Worm (Caenorhabditis elegans) whole organism, midembryonic: ENCODE data around the gene nta-1.

ENCODE experiments used
- T22C8.4 ChIP-seq: fragments of 200-800 bp; sonication (Bioruptor generic); IDR thresholded peaks from 2 replicates; pipeline ENCODE4 v1.3.6; 2022; ENCODE audit warnings: missing genetic modification characterization, missing compliant biosample characterization
- cog-1 ChIP-seq: sonication (generic microtip); optimal IDR thresholded peaks from 2 replicates; lab custom pipeline; 2016; ENCODE audit warnings: missing genetic modification characterization, missing compliant biosample characterization
- flt-1 ChIP-seq: fragments of 200-800 bp; sonication (Bioruptor generic); IDR thresholded peaks from 2 replicates; pipeline ENCODE4 v1.3.6; 2022; ENCODE audit warnings: missing genetic modification characterization, missing compliant biosample characterization
- klf-2 ChIP-seq: fragments of 200-800 bp; sonication (Bioruptor generic); conservative IDR thresholded peaks from 2 replicates; pipeline ENCODE4 v1.3.6; 2022; ENCODE audit warnings: missing genetic modification reagents, missing genetic modification characterization, missing compliant biosample characterization
- med-1 ChIP-seq: sonication (generic microtip); optimal IDR thresholded peaks from 2 replicates; lab custom pipeline; 2017; ENCODE audit warnings: missing genetic modification characterization, mild to moderate bottlenecking, missing compliant biosample characterization, antibody characterized with exemption, missing genetic modification reagents; ENCODE audit not compliant: insufficient read depth
- ref-1 ChIP-seq: fragments of 200-800 bp; sonication (Bioruptor generic); conservative IDR thresholded peaks from 2 replicates; pipeline ENCODE4 v1.3.6; 2022; ENCODE audit warnings: missing genetic modification reagents, missing genetic modification characterization, missing compliant biosample characterization
- tab-1 ChIP-seq: fragments of 200-800 bp; sonication (Bioruptor generic); IDR thresholded peaks from 2 replicates; pipeline ENCODE4 v1.3.6; 2022; ENCODE audit warnings: missing genetic modification characterization, missing compliant biosample characterization
- ztf-23 ChIP-seq: fragments of 200-800 bp; sonication (Bioruptor generic); IDR thresholded peaks from 2 replicates; pipeline ENCODE4 v1.3.6; 2022; ENCODE audit warnings: missing genetic modification reagents, missing genetic modification characterization, missing compliant biosample characterization
- ztf-29 ChIP-seq: fragments of 200-800 bp; sonication (Bioruptor generic); IDR thresholded peaks from 2 replicates; pipeline ENCODE4 v1.3.6; 2022; ENCODE audit warnings: missing genetic modification reagents, missing genetic modification characterization, missing compliant biosample characterization

The nta-1 gene

DNA sequence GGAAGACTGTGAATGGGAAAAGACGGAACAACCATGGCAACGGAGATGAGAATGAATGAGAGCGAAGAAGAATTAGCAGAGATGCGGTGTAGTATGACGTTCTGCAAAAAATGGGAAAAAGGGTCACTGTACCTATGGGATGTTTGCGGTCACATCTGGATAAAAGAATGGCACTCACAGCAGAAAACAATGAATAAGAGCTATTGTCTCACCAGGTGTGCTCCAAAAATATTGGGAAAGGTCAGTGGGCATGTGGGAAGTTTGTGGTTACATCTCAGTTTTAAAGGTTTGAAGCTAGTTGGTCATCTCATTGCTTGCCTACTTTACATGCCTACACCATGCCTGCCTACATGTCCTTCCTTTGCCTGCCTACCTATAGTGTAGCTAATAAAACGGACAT is 7.1 kb upstream of the nta-1 start, which contains the start of gene fbxb-91:
fbxb-91 (minus strand) TSS at position 101 of the 400 bp plus-strand sequence.
- TF ChIP-seq ztf-23 (no peak), cog-1 (tag; lab: Kevin White, UChicago) (no peak), tab-1 (GFP tag; lab: Robert Waterston, UW) (no peak), med-1 (GFP tag; lab: Kevin White, UChicago) (no peak), ref-1 (GFP tag; lab: Robert Waterston, UW) (no peak), flt-1 (GFP tag; lab: Robert Waterston, UW) (no peak), klf-2 (GFP tag; lab: Robert Waterston, UW) (no peak), T22C8.4 (GFP tag; lab: Robert Waterston, UW) (no peak), ztf-29 (GFP tag; lab: Robert Waterston, UW) (no peak)

DNA sequence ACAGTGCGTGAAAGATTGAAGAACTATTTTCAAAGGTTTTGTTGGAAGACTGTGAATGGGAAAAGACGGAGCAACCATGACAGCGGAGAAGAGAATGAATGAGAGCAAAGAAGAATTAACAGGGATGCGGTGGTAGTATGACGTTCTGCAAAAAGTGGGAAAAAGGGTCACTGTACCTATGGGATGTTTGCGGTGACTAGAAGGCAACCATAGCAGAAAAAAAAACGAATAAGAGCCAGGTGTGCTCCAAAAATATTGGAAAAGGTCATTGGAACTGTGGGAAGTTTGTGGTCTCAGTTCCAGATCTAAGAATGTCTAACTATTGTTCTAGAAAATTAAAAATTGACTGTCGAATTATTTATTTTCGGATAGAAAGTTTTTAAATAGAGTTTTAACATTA is 5.1 kb upstream of the nta-1 start, which contains the start of gene fbxb-90:
fbxb-90 (minus strand) TSS at position 101 of the 400 bp plus-strand sequence.
- TF ChIP-seq ref-1 (GFP tag; lab: Robert Waterston, UW) (no peak), klf-2 (GFP tag; lab: Robert Waterston, UW) (no peak), med-1 (GFP tag; lab: Kevin White, UChicago) (no peak)

DNA sequence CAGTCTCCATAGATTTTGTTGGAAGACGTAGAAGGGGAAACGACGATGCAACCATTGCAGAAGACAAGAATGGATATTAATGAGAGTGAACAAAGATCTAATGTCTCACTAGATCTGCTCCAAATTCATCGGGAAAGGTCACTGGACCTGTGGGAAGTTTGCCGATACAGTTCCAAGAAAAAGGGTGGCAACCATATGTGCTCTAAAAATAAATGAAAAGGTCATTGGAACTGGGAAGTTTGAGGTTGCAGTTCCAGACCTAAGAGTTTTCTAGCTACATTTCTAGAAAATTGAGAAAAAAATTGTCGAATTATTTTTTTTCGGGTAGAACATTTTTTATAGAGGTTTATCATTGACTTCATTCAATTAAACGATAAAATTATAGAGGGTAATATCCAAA is 3.8 kb upstream of the nta-1 start, which contains the start of gene fbxb-92:
fbxb-92 (minus strand) TSS at position 101 of the 400 bp plus-strand sequence.
- TF ChIP-seq klf-2 (GFP tag; lab: Robert Waterston, UW): no peak
- TF ChIP-seq med-1 (GFP tag; lab: Kevin White, UChicago): no peak
- no peak for TF ChIP-seq flt-1 (GFP tag; lab: Robert Waterston, UW)

DNA sequence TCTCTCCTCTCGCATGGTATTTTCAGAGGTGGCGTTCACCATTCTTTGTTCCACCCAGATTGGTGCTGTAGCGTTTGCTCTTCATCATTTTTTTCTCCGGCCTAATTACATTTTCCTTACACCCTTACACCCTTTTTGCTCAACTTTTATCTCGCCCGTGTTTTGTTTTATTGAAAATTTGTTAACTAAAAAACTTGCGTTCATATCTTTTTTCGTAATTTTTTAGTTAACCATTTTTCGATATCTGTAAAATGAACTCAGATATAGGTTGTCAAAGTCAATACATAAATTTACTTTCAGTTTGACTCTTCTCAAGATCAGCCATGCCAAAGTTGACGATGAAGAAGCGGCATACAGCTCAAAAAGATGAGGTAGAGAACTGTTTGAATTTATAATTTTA is 2.0 kb downstream of the nta-1 start, which contains the start of gene F12E12.1:
F12E12.1 (plus strand) TSS at position 301 of the 400 bp plus-strand sequence.
- no peak for TF ChIP-seq tab-1 (GFP tag; lab: Robert Waterston, UW)
- no peak for TF ChIP-seq T22C8.4 (GFP tag; lab: Robert Waterston, UW)

DNA sequence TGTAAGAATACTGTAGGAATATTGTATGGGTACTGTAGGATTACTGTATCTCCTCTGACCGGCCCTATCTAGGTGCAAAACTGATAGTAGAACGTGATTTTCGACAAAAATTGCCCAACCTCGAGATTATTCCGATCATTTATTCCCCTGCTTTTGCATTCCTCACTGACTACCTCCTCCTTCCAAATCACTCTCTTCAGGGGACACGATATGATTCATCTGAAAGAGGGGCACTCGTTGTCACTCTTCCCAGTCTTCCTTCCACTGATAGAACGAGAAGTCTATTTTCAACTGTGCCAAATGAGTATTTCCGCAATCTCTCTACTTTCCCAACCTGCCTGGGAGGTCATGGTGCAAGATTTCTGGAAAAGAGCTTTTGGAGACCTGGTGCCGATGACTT is 4.0 kb downstream of the nta-1 start, which contains the start of gene F12E12.2:
F12E12.2 (plus strand) TSS at position 301 of the 400 bp plus-strand sequence.
- TF ChIP-seq ztf-29 (GFP tag; lab: Robert Waterston, UW): no peak
- no peak for TF ChIP-seq med-1 (GFP tag; lab: Kevin White, UChicago)
- TF ChIP-seq T22C8.4 (GFP tag; lab: Robert Waterston, UW): no peak
- no peak for TF ChIP-seq tab-1 (GFP tag; lab: Robert Waterston, UW)
- no peak for TF ChIP-seq cog-1 (tag; lab: Kevin White, UChicago)
- TF ChIP-seq ztf-23: no peak
- no peak for TF ChIP-seq ref-1 (GFP tag; lab: Robert Waterston, UW)
- no peak for TF ChIP-seq klf-2 (GFP tag; lab: Robert Waterston, UW)
- no peak for TF ChIP-seq flt-1 (GFP tag; lab: Robert Waterston, UW)

DNA sequence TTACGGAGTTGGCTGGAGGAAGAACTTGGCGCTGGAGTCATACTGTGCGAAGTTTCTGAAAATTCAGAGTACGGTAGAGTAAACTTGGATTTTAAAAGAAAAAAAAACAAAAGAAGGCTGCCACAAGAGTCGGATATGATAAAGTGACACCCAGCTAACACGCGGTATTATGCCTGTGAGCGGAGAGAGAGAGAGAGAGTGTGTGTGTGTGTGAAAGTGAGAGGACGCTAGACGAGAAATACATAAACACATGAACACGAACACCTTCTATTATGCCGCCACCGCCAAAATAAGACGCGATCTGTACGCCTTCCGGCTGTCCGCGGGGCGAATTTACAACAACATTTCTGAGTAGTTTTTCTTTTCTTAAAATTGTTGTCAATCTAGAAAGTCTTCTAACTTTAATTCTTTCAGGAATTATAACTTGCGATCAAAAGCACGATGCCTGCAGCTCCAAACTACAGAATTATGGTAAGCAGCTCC is 6.7 kb downstream of the nta-1 start, which contains the start of gene F12E12.6:
F12E12.6 (minus strand) TSS at position 51 of the 483 bp plus-strand sequence.
- no peak for TF ChIP-seq cog-1 (tag; lab: Kevin White, UChicago)
- TF ChIP-seq tab-1 (GFP tag; lab: Robert Waterston, UW): no peak
- no peak for TF ChIP-seq ref-1 (GFP tag; lab: Robert Waterston, UW)
- TF ChIP-seq ztf-29 (GFP tag; lab: Robert Waterston, UW): no peak
- TF ChIP-seq klf-2 (GFP tag; lab: Robert Waterston, UW): no peak
- TF ChIP-seq T22C8.4 (GFP tag; lab: Robert Waterston, UW): no peak
- no peak for TF ChIP-seq ztf-23
- TF ChIP-seq med-1 (GFP tag; lab: Kevin White, UChicago): no peak
- TF ChIP-seq flt-1 (GFP tag; lab: Robert Waterston, UW): no peak

DNA sequence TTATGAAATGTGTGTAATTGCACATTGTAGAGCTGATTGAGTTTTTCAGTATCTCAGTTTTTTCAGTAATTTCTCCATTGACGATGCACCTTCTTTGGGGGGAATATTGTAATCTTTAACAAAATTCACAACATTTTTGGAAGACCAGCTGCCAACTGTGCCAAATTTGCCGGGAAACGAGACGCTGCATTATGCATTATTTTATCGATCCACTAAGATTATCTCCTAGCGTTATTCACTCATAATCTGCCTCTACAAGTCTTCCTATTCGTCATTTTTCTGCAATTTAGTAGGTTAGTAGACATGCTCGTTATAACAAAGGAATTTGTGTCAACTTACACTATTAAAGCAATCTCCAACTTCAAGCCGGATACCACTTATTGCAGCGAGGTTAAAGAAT is 11.9 kb downstream of the nta-1 start, which contains the start of the genes sdz-12 and bath-31:
sdz-12 (minus strand) TSS at position 101 of the 400 bp plus-strand sequence.
bath-31 (plus strand) TSS at position 251 of the 400 bp plus-strand sequence.
- TF ChIP-seq cog-1 (tag; lab: Kevin White, UChicago): no peak
- TF ChIP-seq ztf-23: no peak
- TF ChIP-seq med-1 (GFP tag; lab: Kevin White, UChicago): no peak
- TF ChIP-seq ztf-29 (GFP tag; lab: Robert Waterston, UW): no peak
- TF ChIP-seq tab-1 (GFP tag; lab: Robert Waterston, UW): no peak
- TF ChIP-seq ref-1 (GFP tag; lab: Robert Waterston, UW): no peak
- TF ChIP-seq flt-1 (GFP tag; lab: Robert Waterston, UW): no peak
- no peak for TF ChIP-seq T22C8.4 (GFP tag; lab: Robert Waterston, UW)
- TF ChIP-seq klf-2 (GFP tag; lab: Robert Waterston, UW): no peak

DNA sequence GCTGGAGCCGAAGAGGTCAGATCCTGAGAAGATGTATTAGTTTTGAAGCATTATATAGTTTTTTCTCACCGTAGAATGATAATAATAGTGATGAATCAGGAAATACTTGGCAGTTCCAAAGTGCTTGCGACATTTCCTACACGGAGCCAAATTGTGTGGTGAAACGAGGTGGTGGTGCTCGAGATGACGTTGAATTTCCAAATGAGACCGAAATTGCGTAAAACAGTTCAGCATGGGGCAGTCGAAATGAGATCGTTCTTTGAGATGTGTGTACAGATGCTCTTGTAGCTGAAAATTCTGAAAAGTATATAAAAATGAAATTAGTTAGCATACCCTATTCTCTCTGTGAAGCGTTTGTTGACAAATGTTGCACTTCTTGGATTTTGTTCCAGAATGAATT is 15.6 kb downstream of the nta-1 start, which contains the start of gene C46E10.8:
C46E10.8 (minus strand) TSS at position 101 of the 400 bp plus-strand sequence.
- TF ChIP-seq tab-1 (GFP tag; lab: Robert Waterston, UW) (no peak), ztf-23 (no peak), med-1 (GFP tag; lab: Kevin White, UChicago) (no peak), cog-1 (tag; lab: Kevin White, UChicago) (no peak), ref-1 (GFP tag; lab: Robert Waterston, UW) (no peak), ztf-29 (GFP tag; lab: Robert Waterston, UW) (no peak), T22C8.4 (GFP tag; lab: Robert Waterston, UW) (no peak), flt-1 (GFP tag; lab: Robert Waterston, UW) (no peak), klf-2 (GFP tag; lab: Robert Waterston, UW) (no peak)

DNA sequence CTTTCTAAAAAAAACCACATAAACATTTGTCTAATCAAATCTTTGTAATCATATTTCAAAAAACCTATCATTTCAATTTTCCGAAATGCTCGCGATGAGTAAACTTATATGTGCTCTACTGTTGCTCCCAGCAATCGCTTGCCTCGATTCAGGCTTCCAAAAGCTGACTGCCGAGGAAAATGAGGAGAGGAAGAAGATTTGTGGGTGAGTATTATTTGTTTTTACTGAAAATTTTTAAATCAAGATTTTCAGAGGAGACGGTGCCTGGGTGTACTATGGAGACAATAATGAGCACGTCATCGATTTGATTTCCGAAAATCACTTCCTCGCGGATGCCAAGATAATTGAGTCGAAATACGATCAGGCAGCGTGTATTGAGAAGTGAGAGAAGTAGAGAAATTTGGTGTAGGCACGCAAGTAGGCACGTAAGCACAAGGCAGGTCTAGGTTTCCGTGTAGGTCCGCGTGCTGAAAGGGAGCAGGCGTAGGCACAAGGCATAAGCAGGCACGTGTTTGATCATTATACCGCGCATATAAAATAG is 19.4 kb downstream of the nta-1 start, which contains the start of gene C46E10.1:
C46E10.1 (plus strand) TSS at position 51 of the 541 bp plus-strand sequence.
- TF ChIP-seq med-1 (GFP tag; lab: Kevin White, UChicago) (no peak), klf-2 (GFP tag; lab: Robert Waterston, UW) (no peak), cog-1 (tag; lab: Kevin White, UChicago) (no peak), flt-1 (GFP tag; lab: Robert Waterston, UW) (no peak), ref-1 (GFP tag; lab: Robert Waterston, UW) (no peak), tab-1 (GFP tag; lab: Robert Waterston, UW) (no peak), T22C8.4 (GFP tag; lab: Robert Waterston, UW) (no peak), ztf-29 (GFP tag; lab: Robert Waterston, UW) (no peak), ztf-23 (no peak)
